Worm (Caenorhabditis elegans) whole organism, L1 larva: ENCODE measurements around the gene nol-6.

Experiments used
- aly-2 ChIP-seq: fragments of 150-350 bp; optimal IDR thresholded peaks from 2 replicates; lab custom pipeline; 2014; ENCODE audit warnings: missing biosample characterization, missing genetic modification characterization
- dpl-1 ChIP-seq, 3 experiments: fragments of 150-350 bp in 2 of 3; sonication (generic microtip) in 1 of 3; optimal IDR thresholded peaks; 2 replicates each; lab custom pipeline; 2014 to 2017; ENCODE audit warnings: missing biosample characterization in 3 of 3, missing genetic modification characterization in 3 of 3, missing genetic modification reagents in 3 of 3
- efl-1 ChIP-seq, 4 experiments: fragments of 150-350 bp; optimal IDR thresholded peaks in 3 of 4; peaks in 1 of 4; 1 replicate in 1 of 4; 2 replicates in 3 of 4; lab custom pipeline; 2014; ENCODE audit warnings: missing biosample characterization in 2 of 4, missing genetic modification characterization in 2 of 4, missing genetic modification reagents in 2 of 4
- lin-14 ChIP-seq: fragments of 200-800 bp; sonication (Bioruptor generic); optimal IDR thresholded peaks from 2 replicates; lab custom pipeline; 2018; ENCODE audit warnings: mild to moderate bottlenecking, missing genetic modification characterization, moderate library complexity, missing compliant biosample characterization
- lin-15B ChIP-seq: fragments of 150-350 bp; sonication (generic microtip); optimal IDR thresholded peaks from 3 replicates; lab custom pipeline; 2014; ENCODE audit warnings: missing biosample characterization, missing genetic modification characterization
- nhr-71 ChIP-seq: sonication (generic microtip); optimal IDR thresholded peaks from 2 replicates; lab custom pipeline; 2016; ENCODE audit warnings: mild to moderate bottlenecking, missing genetic modification characterization, moderate library complexity, missing compliant biosample characterization
- sup-37 ChIP-seq: fragments of 200-800 bp; sonication (Bioruptor generic); optimal IDR thresholded peaks from 2 replicates; lab custom pipeline; 2018; ENCODE audit warnings: mild to moderate bottlenecking, missing genetic modification characterization, missing compliant biosample characterization
- vab-15 ChIP-seq: sonication (generic microtip); optimal IDR thresholded peaks from 2 replicates; lab custom pipeline; 2017; ENCODE audit warnings: missing genotype, mild to moderate bottlenecking, missing genetic modification characterization, missing compliant biosample characterization
- ztf-4 ChIP-seq: fragments of 150-350 bp; optimal IDR thresholded peaks from 2 replicates; lab custom pipeline; 2014; ENCODE audit warnings: missing biosample characterization, missing genetic modification characterization

nol-6 gene

DNA sequence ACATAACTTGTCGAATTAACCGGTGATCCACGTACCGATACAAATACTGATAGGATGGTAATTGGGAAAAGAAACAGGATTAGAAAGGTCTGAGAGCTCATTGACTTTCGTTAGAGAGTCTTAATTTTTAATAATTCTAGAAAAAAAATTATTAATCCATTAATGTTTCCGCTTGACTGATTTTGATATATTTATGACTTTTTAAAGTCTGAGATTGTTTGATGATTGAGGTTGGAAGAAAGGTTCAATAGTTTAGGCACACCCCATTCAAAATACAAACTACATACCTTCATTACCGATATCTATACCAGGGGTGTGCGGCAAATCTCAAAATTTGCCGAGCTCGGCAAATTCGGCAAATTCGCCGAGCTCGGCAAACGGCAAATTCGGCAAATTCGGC, 59.0 kb downstream of the nol-6 start, which contains the start of gene F54D12.10:
TSS of gene F54D12.10 (minus strand) at position 101 of the 400 bp plus-strand sequence.
- TF ChIP-seq lin-14 (GFP tag; lab: Kevin White, UChicago), result no peak
- TF ChIP-seq ztf-4 (tag; lab: Kevin White, UChicago), result no peak
- TF ChIP-seq nhr-71 (tag; lab: Kevin White, UChicago), result no peak
- TF ChIP-seq vab-15 (tag; lab: Kevin White, UChicago), result no peak
- no peak for TF ChIP-seq lin-15B (tag; lab: Kevin White, UChicago)
- no peak for TF ChIP-seq sup-37 (GFP tag; lab: Kevin White, UChicago)
- TF ChIP-seq, all 84 proteins: peak for 0

DNA sequence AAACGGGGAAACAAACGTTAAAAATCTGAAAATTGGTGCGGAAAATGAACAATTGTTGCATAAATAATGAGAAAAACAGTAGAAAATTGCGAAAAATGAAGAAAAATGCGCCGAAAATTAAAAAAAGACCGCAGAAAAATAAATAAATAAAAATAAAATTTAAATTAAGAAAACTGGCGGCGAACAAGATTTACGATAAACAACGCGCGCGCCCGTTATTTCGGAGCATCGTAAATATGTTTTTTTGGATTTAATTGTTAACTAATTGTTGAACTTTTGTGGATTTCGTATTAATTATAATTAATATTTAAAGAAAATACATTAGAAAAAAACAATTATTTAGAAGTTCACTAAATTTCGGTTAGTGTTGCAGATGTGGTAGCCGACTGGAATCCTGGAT, 60.5 kb downstream of the nol-6 start:
- TF ChIP-seq aly-2 (tag; lab: Kevin White, UChicago) (no peak), dpl-1 (GFP tag; optimal IDR thresholded peaks at IDR 0.05; lab: Kevin White, UChicago) (peak in 1 of 3 experiments; percentile 31), efl-1 (optimal IDR thresholded peaks at IDR 0.05; lab: Kevin White, UChicago) (peak in 1 of 2 experiments; percentile 28), efl-1 (GFP tag; optimal IDR thresholded peaks at IDR 0.05 in 1 of 2; lab: Kevin White, UChicago) (peak in 1 of 2 experiments; percentile 53)
